Fruit fly (Drosophila melanogaster) whole organism, embryonic: ENCODE results near the gene Cep290.

Experiments
- ATbp ChIP-seq: fragments of 200-800 bp; sonication (Bioruptor generic); optimal IDR thresholded peaks from 2 replicates; lab custom pipeline; 2017; ENCODE audit warnings: missing biosample characterization, mild to moderate bottlenecking, missing genetic modification characterization, missing genetic modification reagents
- Atf3 ChIP-seq: fragments of 200-800 bp; sonication (Bioruptor generic); optimal IDR thresholded peaks from 3 replicates; lab custom pipeline; 2016; ENCODE audit warnings: missing biosample characterization, missing genetic modification characterization
- B-H1 ChIP-seq: fragments of 200-800 bp; sonication (Bioruptor generic); IDR thresholded peaks from 3 replicates; pipeline ENCODE4 v1.3.6; 2022; ENCODE audit warnings: missing biosample characterization, missing genetic modification characterization
- CG12236 ChIP-seq: fragments of 200-800 bp; sonication (Bioruptor generic); optimal IDR thresholded peaks from 2 replicates; lab custom pipeline; 2016; ENCODE audit warnings: missing biosample characterization, missing genetic modification characterization
- CG12391 ChIP-seq: fragments of 200-800 bp; sonication (Bioruptor generic); optimal IDR thresholded peaks from 3 replicates; lab custom pipeline; 2018; ENCODE audit warnings: missing biosample characterization, mild to moderate bottlenecking, missing genetic modification characterization, moderate library complexity
- CG17328 ChIP-seq: fragments of 200-800 bp; sonication (Bioruptor generic); IDR thresholded peaks from 2 replicates; pipeline ENCODE4 v1.3.6; 2022; ENCODE audit warnings: missing biosample characterization, missing genetic modification characterization
- CG3065 ChIP-seq: fragments of 200-800 bp; sonication (Bioruptor generic); optimal IDR thresholded peaks from 2 replicates; lab custom pipeline; 2016; ENCODE audit warnings: missing biosample characterization, missing genetic modification characterization
- CG6813 ChIP-seq: fragments of 200-800 bp; sonication (Bioruptor generic); optimal IDR thresholded peaks from 2 replicates; lab custom pipeline; 2017; ENCODE audit warnings: missing biosample characterization, missing genetic modification characterization, mild to moderate bottlenecking, moderate library complexity, missing genetic modification reagents
- CG7372 ChIP-seq: fragments of 200-800 bp; sonication (Bioruptor generic); IDR thresholded peaks from 2 replicates; pipeline ENCODE4 v1.3.6; 2022; ENCODE audit warnings: missing biosample characterization, missing genetic modification characterization
- CG8388 ChIP-seq: fragments of 200-800 bp; sonication (Bioruptor generic); optimal IDR thresholded peaks from 2 replicates; lab custom pipeline; 2019; ENCODE audit warnings: missing biosample characterization, mild to moderate bottlenecking, missing genetic modification characterization, moderate library complexity
- CG8944 ChIP-seq: fragments of 200-800 bp; sonication (Bioruptor generic); optimal IDR thresholded peaks from 3 replicates; lab custom pipeline; 2016; ENCODE audit warnings: missing biosample characterization, missing genetic modification characterization
- CG9437 ChIP-seq: fragments of 200-800 bp; sonication (Bioruptor generic); optimal IDR thresholded peaks from 2 replicates; lab custom pipeline; 2018; ENCODE audit warnings: missing biosample characterization, mild to moderate bottlenecking, missing genetic modification characterization
- CHES-1-like ChIP-seq: fragments of 200-800 bp; sonication (Bioruptor generic); optimal IDR thresholded peaks from 2 replicates; lab custom pipeline; 2016; ENCODE audit warnings: missing biosample characterization, missing genetic modification characterization
- Camta ChIP-seq: fragments of 200-800 bp; sonication (Bioruptor generic); optimal IDR thresholded peaks from 2 replicates; lab custom pipeline; 2016; ENCODE audit warnings: missing biosample characterization, missing genetic modification characterization
- Dad ChIP-seq: fragments of 200-800 bp; sonication (Bioruptor generic); optimal IDR thresholded peaks from 3 replicates; lab custom pipeline; 2016; ENCODE audit warnings: missing biosample characterization, missing genetic modification characterization
- Dbx ChIP-seq: fragments of 200-800 bp; sonication (Bioruptor generic); IDR thresholded peaks from 3 replicates; pipeline ENCODE4 v1.3.6; 2022; ENCODE audit warnings: missing biosample characterization, missing genetic modification characterization
- Deaf1 ChIP-seq: fragments of 200-800 bp; optimal IDR thresholded peaks from 3 replicates; lab custom pipeline; 2019; ENCODE audit warnings: missing biosample characterization, mild to moderate bottlenecking, missing genetic modification characterization, moderate library complexity
- Dfd ChIP-seq, 2 experiments: fragments of >200 bp; optimal IDR thresholded peaks; 2 replicates each; lab custom pipeline; 2017; ENCODE audit warnings: missing biosample characterization in 2 of 2, missing genetic modification characterization in 2 of 2
- Hr39 ChIP-seq: fragments of >200 bp; optimal IDR thresholded peaks from 2 replicates; lab custom pipeline; 2017
- Hsf ChIP-seq: fragments of 200-800 bp; sonication (Bioruptor generic); optimal IDR thresholded peaks from 3 replicates; lab custom pipeline; 2016; ENCODE audit warnings: missing biosample characterization, missing genetic modification characterization
- NK7.1 ChIP-seq: fragments of 200-800 bp; sonication (Bioruptor generic); optimal IDR thresholded peaks from 3 replicates; lab custom pipeline; 2016; ENCODE audit warnings: missing biosample characterization, missing genetic modification characterization
- Optix ChIP-seq: fragments of 200-800 bp; sonication (Bioruptor generic); IDR thresholded peaks from 3 replicates; pipeline ENCODE4 v1.3.6; 2022; ENCODE audit warnings: missing biosample characterization, missing genetic modification characterization
- Rx ChIP-seq: fragments of 200-800 bp; sonication (Bioruptor generic); IDR thresholded peaks from 2 replicates; pipeline ENCODE4 v1.3.6; 2022; ENCODE audit warnings: missing biosample characterization, missing genetic modification characterization
- Sox100B ChIP-seq: fragments of 200-800 bp; sonication (Bioruptor generic); optimal IDR thresholded peaks from 3 replicates; lab custom pipeline; 2018; ENCODE audit warnings: missing biosample characterization, mild to moderate bottlenecking, missing genetic modification characterization
- Vsx1 ChIP-seq: fragments of 200-800 bp; sonication (Bioruptor generic); optimal IDR thresholded peaks from 2 replicates; lab custom pipeline; 2017; ENCODE audit warnings: missing biosample characterization, mild to moderate bottlenecking, missing genetic modification characterization, missing genetic modification reagents
- Xbp1 ChIP-seq: fragments of 200-800 bp; sonication (Bioruptor generic); optimal IDR thresholded peaks from 3 replicates; lab custom pipeline; 2016; ENCODE audit warnings: missing biosample characterization, mild to moderate bottlenecking, missing genetic modification characterization
- aop ChIP-seq: fragments of 200-800 bp; sonication (Bioruptor generic); IDR thresholded peaks from 2 replicates; pipeline ENCODE4 v1.3.6; 2022; ENCODE audit warnings: missing biosample characterization, missing genetic modification characterization
- ap ChIP-seq: fragments of 200-800 bp; sonication (Bioruptor generic); IDR thresholded peaks from 2 replicates; pipeline ENCODE4 v1.3.6; 2022; ENCODE audit warnings: missing biosample characterization, missing genetic modification characterization
- bowl ChIP-seq: fragments of 200-800 bp; sonication (Bioruptor generic); IDR thresholded peaks from 2 replicates; pipeline ENCODE4 v1.3.6; 2022; ENCODE audit warnings: missing biosample characterization, missing genetic modification characterization
- bsh ChIP-seq, 2 experiments: fragments of 200-800 bp; sonication (Bioruptor generic); optimal IDR thresholded peaks; 2 replicates each; lab custom pipeline; 2017 to 2018; ENCODE audit warnings: mild to moderate bottlenecking in 2 of 2, missing biosample characterization in 2 of 2, missing genetic modification characterization in 2 of 2, moderate library complexity in 1 of 2
- cwo ChIP-seq: fragments of 200-800 bp; sonication (Bioruptor generic); optimal IDR thresholded peaks from 3 replicates; lab custom pipeline; 2017; ENCODE audit warnings: missing biosample characterization, missing genetic modification characterization, mild to moderate bottlenecking, moderate library complexity, missing genetic modification reagents
- da ChIP-seq: fragments of 200-800 bp; sonication (Bioruptor generic); optimal IDR thresholded peaks from 2 replicates; lab custom pipeline; 2016; ENCODE audit warnings: missing biosample characterization, missing genetic modification characterization
- fd102C ChIP-seq: fragments of 200-800 bp; sonication (Bioruptor generic); optimal IDR thresholded peaks from 2 replicates; lab custom pipeline; 2018; ENCODE audit warnings: missing biosample characterization, mild to moderate bottlenecking, missing genetic modification characterization, moderate library complexity
- fd96Cb ChIP-seq: fragments of 200-800 bp; sonication (Bioruptor generic); optimal IDR thresholded peaks from 2 replicates; lab custom pipeline; 2018; ENCODE audit warnings: missing biosample characterization, mild to moderate bottlenecking, missing genetic modification characterization, moderate library complexity
- gro ChIP-seq: fragments of 200-800 bp; sonication (Bioruptor generic); optimal IDR thresholded peaks from 2 replicates; lab custom pipeline; 2016; ENCODE audit warnings: missing biosample characterization, missing genetic modification characterization
- gsb ChIP-seq: fragments of 200-800 bp; sonication (Bioruptor generic); IDR thresholded peaks from 2 replicates; pipeline ENCODE4 v1.3.6; 2022; ENCODE audit warnings: missing biosample characterization, missing genetic modification characterization
- ham ChIP-seq: fragments of 200-800 bp; sonication (Bioruptor generic); IDR thresholded peaks from 2 replicates; pipeline ENCODE4 v1.3.6; 2022; ENCODE audit warnings: missing biosample characterization, missing genetic modification characterization
- hb ChIP-seq: fragments of 200-800 bp; sonication (Bioruptor generic); IDR thresholded peaks from 3 replicates; pipeline ENCODE4 v1.3.6; 2022; ENCODE audit warnings: missing biosample characterization, missing genetic modification characterization; ENCODE audit not compliant: partially characterized antibody
- kay ChIP-seq: fragments of 200-800 bp; sonication (Bioruptor generic); optimal IDR thresholded peaks from 2 replicates; lab custom pipeline; 2016; ENCODE audit warnings: missing biosample characterization, missing genetic modification characterization
- ken ChIP-seq: fragments of 200-800 bp; sonication (Bioruptor generic); IDR thresholded peaks from 3 replicates; pipeline ENCODE4 v1.3.6; 2022; ENCODE audit warnings: missing biosample characterization, missing genetic modification characterization
- oc ChIP-seq: fragments of 200-800 bp; sonication (Bioruptor generic); optimal IDR thresholded peaks from 2 replicates; lab custom pipeline; 2018; ENCODE audit warnings: missing biosample characterization, mild to moderate bottlenecking, missing genetic modification characterization, moderate library complexity
- onecut ChIP-seq: fragments of 200-800 bp; sonication (Bioruptor generic); IDR thresholded peaks from 2 replicates; pipeline ENCODE4 v1.3.6; 2022; ENCODE audit warnings: missing biosample characterization, missing genetic modification characterization
- pan ChIP-seq, 4 experiments: fragments of >200 bp in 3 of 4; fragments of 200-800 bp in 1 of 4; sonication (Bioruptor generic) in 1 of 4; optimal IDR thresholded peaks in 3 of 4; IDR thresholded peaks in 1 of 4; 2 replicates each; pipeline versions ENCODE4 v1.3.6 to Lab custom; 2017 to 2022; ENCODE audit warnings: missing biosample characterization in 2 of 4, missing genetic modification characterization in 2 of 4, mixed read lengths in 1 of 4
- pfk ChIP-seq: fragments of 200-800 bp; sonication (Bioruptor generic); optimal IDR thresholded peaks from 2 replicates; lab custom pipeline; 2018; ENCODE audit warnings: missing biosample characterization, mild to moderate bottlenecking, missing genetic modification characterization, moderate library complexity
- salm ChIP-seq: fragments of 200-800 bp; sonication (Bioruptor generic); optimal IDR thresholded peaks from 2 replicates; lab custom pipeline; 2018; ENCODE audit warnings: missing biosample characterization, mild to moderate bottlenecking, missing genetic modification characterization
- slou ChIP-seq: fragments of 200-800 bp; sonication (Bioruptor generic); optimal IDR thresholded peaks from 3 replicates; lab custom pipeline; 2016; ENCODE audit warnings: missing biosample characterization, missing genetic modification characterization
- sr ChIP-seq: fragments of 200-800 bp; sonication (Bioruptor generic); IDR thresholded peaks from 3 replicates; pipeline ENCODE4 v1.3.6; 2022; ENCODE audit warnings: missing biosample characterization, missing genetic modification characterization
- stwl ChIP-seq: fragments of 200-800 bp; sonication (Bioruptor generic); optimal IDR thresholded peaks from 3 replicates; lab custom pipeline; 2018; ENCODE audit warnings: missing biosample characterization, mild to moderate bottlenecking, missing genetic modification characterization, moderate library complexity
- tx ChIP-seq: fragments of 200-800 bp; sonication (Bioruptor generic); optimal IDR thresholded peaks from 2 replicates; lab custom pipeline; 2016; ENCODE audit warnings: missing biosample characterization, missing genetic modification characterization
- wek ChIP-seq: fragments of 200-800 bp; sonication (Bioruptor generic); optimal IDR thresholded peaks from 3 replicates; lab custom pipeline; 2018; ENCODE audit warnings: missing biosample characterization, mild to moderate bottlenecking, missing genetic modification characterization, moderate library complexity

Cep290 gene

dm6 chr3L:837552-838187 is 6.1 kb upstream of the Cep290 start, which contains the start of the genes CG13901 and CG13887 (continued):
- peak; percentile 93 for TF ChIP-seq Camta (GFP tag; lab: Kevin White, UChicago)
- peak; percentile 76 for TF ChIP-seq CG9437 (GFP tag; lab: Kevin White, UChicago)
- peak; percentile 91 for TF ChIP-seq Dad (GFP tag; lab: Kevin White, UChicago)
- TF ChIP-seq Sox100B (GFP tag; lab: Kevin White, UChicago), result no peak
- peak; percentile 97 for TF ChIP-seq Xbp1 (GFP tag; lab: Kevin White, UChicago)
- peak; percentile 82 for TF ChIP-seq oc (tag; lab: Kevin White, UChicago)
- peak; percentile 81 for TF ChIP-seq ap (GFP tag; lab: Robert Waterston, UW)
- TF ChIP-seq hb (GFP tag; lab: Robert Waterston, UW), result no peak
- TF ChIP-seq bowl (GFP tag; lab: Robert Waterston, UW), result peak; percentile 45; the same call in 1 of the 2 replicates
- peak; percentile 84 for TF ChIP-seq CG17328 (GFP tag; lab: Robert Waterston, UW)
- TF ChIP-seq Hsf (GFP tag; lab: Kevin White, UChicago), result peak; percentile 95
- peak; percentile 94 for TF ChIP-seq kay (GFP tag; lab: Kevin White, UChicago)
- peak; percentile 48 for TF ChIP-seq wek (GFP tag; lab: Kevin White, UChicago)
- TF ChIP-seq pfk (GFP tag; lab: Kevin White, UChicago), result peak; percentile 26
- peak; percentile 95 for TF ChIP-seq CG12391 (tag; lab: Kevin White, UChicago)
- TF ChIP-seq Dbx (GFP tag; lab: Robert Waterston, UW), result peak; percentile 88
- peak; percentile 76 for TF ChIP-seq onecut (GFP tag; lab: Robert Waterston, UW)
- peak; percentile 86 for TF ChIP-seq slou (GFP tag; lab: Kevin White, UChicago)
- peak; percentile 95 for TF ChIP-seq CG8944 (GFP tag; lab: Kevin White, UChicago)
- peak; percentile 84 for TF ChIP-seq fd96Cb
- TF ChIP-seq gro (GFP tag; lab: Kevin White, UChicago), result peak; percentile 95
- peak; percentile 78 for TF ChIP-seq Optix (GFP tag; lab: Robert Waterston, UW)
- TF ChIP-seq fd102C, result peak; percentile 35
- peak; percentile 95 for TF ChIP-seq tx (GFP tag; lab: Kevin White, UChicago)
- TF ChIP-seq Hr39, result no peak
- no peak for TF ChIP-seq Dfd (GFP tag; optimal IDR thresholded peaks at IDR 0.05; lab: Kevin White, UChicago)
- peak; percentile 83 for TF ChIP-seq cwo (GFP tag; lab: Kevin White, UChicago)
- peak; percentile 77 for TF ChIP-seq NK7.1 (GFP tag; lab: Kevin White, UChicago)
- peak; percentile 75 for TF ChIP-seq CG6813
- peak; percentile 80 for TF ChIP-seq B-H1
- TF ChIP-seq bsh (GFP tag; optimal IDR thresholded peaks at IDR 0.05; lab: Kevin White, UChicago), result peak; percentile 31 to 90
- TF ChIP-seq CHES-1-like, result peak; percentile 94
- peak; percentile 54; the same call in 1 of the 2 replicates for TF ChIP-seq gsb (GFP tag; lab: Robert Waterston, UW)
- no peak for TF ChIP-seq pan (optimal IDR thresholded peaks at IDR 0.05; lab: Kevin White, UChicago)
- TF ChIP-seq pan (GFP tag; optimal IDR thresholded peaks at IDR 0.05 in 1 of 2, IDR thresholded peaks at IDR 0.05 in 1 of 2), result peak in 1 of 2 experiments; percentile 89
- TF ChIP-seq aop (GFP tag; lab: Robert Waterston, UW), result no peak
- peak; percentile 83 for TF ChIP-seq CG8388
- peak; percentile 75 for TF ChIP-seq Vsx1 (GFP tag; lab: Kevin White, UChicago)
- peak; percentile 86 for TF ChIP-seq CG7372 (GFP tag; lab: Robert Waterston, UW)
- peak; percentile 76 for TF ChIP-seq ham (GFP tag; lab: Robert Waterston, UW)
- TF ChIP-seq ken (GFP tag; lab: Robert Waterston, UW), result peak; percentile 87
- peak; percentile 63 for TF ChIP-seq CG3065 (GFP tag; lab: Kevin White, UChicago)
- no peak; the same call in 2 of the 3 replicates for TF ChIP-seq sr (GFP tag; lab: Robert Waterston, UW)
- TF ChIP-seq ATbp (GFP tag; lab: Kevin White, UChicago), result peak; percentile 78
- TF ChIP-seq CG12236, result peak; percentile 75
- peak; percentile 89 for TF ChIP-seq Atf3 (GFP tag; lab: Kevin White, UChicago)
- no peak for TF ChIP-seq Deaf1 (tag; lab: Kevin White, UChicago)
- peak; percentile 93 for TF ChIP-seq stwl (tag; lab: Kevin White, UChicago)
- TF ChIP-seq salm (tag; lab: Kevin White, UChicago), result peak; percentile 72
- TF ChIP-seq Rx (GFP tag; lab: Robert Waterston, UW), result peak; percentile 71; the same call in 1 of the 2 replicates
- TF ChIP-seq da (GFP tag; lab: Kevin White, UChicago), result peak; percentile 89
